Fruit fly (Drosophila melanogaster) whole organism, embryonic: ENCODE data around the gene CG15365.

Experiments used
- ATbp ChIP-seq: fragments of 200-800 bp; sonication (Bioruptor generic); optimal IDR thresholded peaks from 2 replicates; lab custom pipeline; 2017; ENCODE audit warnings: missing biosample characterization, mild to moderate bottlenecking, missing genetic modification characterization, missing genetic modification reagents
- Aef1 ChIP-seq: fragments of 200-800 bp; sonication (Bioruptor generic); IDR thresholded peaks from 3 replicates; pipeline ENCODE4 v1.3.6; 2022; ENCODE audit warnings: missing biosample characterization, missing genetic modification characterization
- Antp ChIP-seq: fragments of 200-800 bp; sonication (Bioruptor generic); optimal IDR thresholded peaks from 3 replicates; lab custom pipeline; 2016; ENCODE audit warnings: missing biosample characterization, missing genetic modification characterization
- Blimp-1 ChIP-seq: fragments of 200-800 bp; sonication (Bioruptor generic); optimal IDR thresholded peaks from 3 replicates; lab custom pipeline; 2018; ENCODE audit warnings: missing biosample characterization, missing genetic modification characterization, mild to moderate bottlenecking, moderate library complexity, missing genetic modification reagents
- CG1024 ChIP-seq: fragments of 200-800 bp; sonication (Bioruptor generic); IDR thresholded peaks from 2 replicates; pipeline ENCODE4 v1.3.6; 2022; ENCODE audit warnings: missing biosample characterization, missing genetic modification characterization
- CG11085 ChIP-seq: fragments of 200-800 bp; sonication (Bioruptor generic); IDR thresholded peaks from 2 replicates; pipeline ENCODE4 v1.3.6; 2022; ENCODE audit warnings: missing biosample characterization, missing genetic modification characterization
- CG11696 ChIP-seq: fragments of 200-800 bp; sonication (Bioruptor generic); IDR thresholded peaks from 2 replicates; pipeline ENCODE4 v1.3.6; 2022; ENCODE audit warnings: missing biosample characterization, missing genetic modification characterization
- CG11723 ChIP-seq: fragments of 200-800 bp; sonication (Bioruptor generic); optimal IDR thresholded peaks from 2 replicates; lab custom pipeline; 2017; ENCODE audit warnings: missing biosample characterization, mild to moderate bottlenecking, missing genetic modification characterization
- CG12659 ChIP-seq: fragments of 200-800 bp; sonication (Bioruptor generic); optimal IDR thresholded peaks from 3 replicates; lab custom pipeline; 2017; ENCODE audit warnings: mild to moderate bottlenecking, missing biosample characterization, missing genetic modification reagents, missing genetic modification characterization
- CG30020 ChIP-seq: fragments of 200-800 bp; optimal IDR thresholded peaks from 2 replicates; lab custom pipeline; 2019; ENCODE audit warnings: missing biosample characterization, mild to moderate bottlenecking, missing genetic modification characterization, moderate library complexity
- CG4730 ChIP-seq: fragments of 200-800 bp; sonication (Bioruptor generic); IDR thresholded peaks from 2 replicates; pipeline ENCODE4 v1.3.6; 2022; ENCODE audit warnings: missing biosample characterization, missing genetic modification characterization
- CG4820 ChIP-seq: fragments of 200-800 bp; sonication (Bioruptor generic); optimal IDR thresholded peaks from 3 replicates; lab custom pipeline; 2016; ENCODE audit warnings: missing biosample characterization, missing genetic modification characterization
- CG7839 ChIP-seq: fragments of 200-800 bp; sonication (Bioruptor generic); optimal IDR thresholded peaks from 3 replicates; lab custom pipeline; 2018; ENCODE audit warnings: missing biosample characterization, mild to moderate bottlenecking, missing genetic modification characterization, moderate library complexity
- CG9817 ChIP-seq: fragments of 200-800 bp; sonication (Bioruptor generic); optimal IDR thresholded peaks from 2 replicates; lab custom pipeline; 2018; ENCODE audit warnings: missing biosample characterization, mild to moderate bottlenecking, missing genetic modification characterization, moderate library complexity
- CTCF ChIP-seq: fragments of 200-800 bp; sonication (Bioruptor generic); optimal IDR thresholded peaks from 2 replicates; lab custom pipeline; 2017; ENCODE audit warnings: missing biosample characterization, mild to moderate bottlenecking, missing genetic modification characterization, moderate library complexity
- Chrac-16 ChIP-seq: fragments of 200-800 bp; sonication (Bioruptor generic); optimal IDR thresholded peaks from 3 replicates; lab custom pipeline; 2016; ENCODE audit warnings: missing biosample characterization, missing genetic modification characterization
- Dad ChIP-seq: fragments of 200-800 bp; sonication (Bioruptor generic); optimal IDR thresholded peaks from 3 replicates; lab custom pipeline; 2016; ENCODE audit warnings: missing biosample characterization, missing genetic modification characterization
- Drgx ChIP-seq: fragments of 200-800 bp; sonication (Bioruptor generic); IDR thresholded peaks from 2 replicates; pipeline ENCODE4 v1.3.6; 2022; ENCODE audit warnings: missing biosample characterization, missing genetic modification characterization
- Ets65A ChIP-seq: fragments of 200-800 bp; sonication (Bioruptor generic); peaks from one replicate; lab custom pipeline; 2016; ENCODE audit warnings: missing biosample characterization, missing genetic modification characterization
- Mes4 ChIP-seq: fragments of 200-800 bp; sonication (Bioruptor generic); optimal IDR thresholded peaks from 2 replicates; lab custom pipeline; 2016; ENCODE audit warnings: missing biosample characterization, missing genetic modification characterization
- Mrtf ChIP-seq: fragments of 200-800 bp; sonication (Bioruptor generic); IDR thresholded peaks from 3 replicates; pipeline ENCODE4 v1.3.6; 2022; ENCODE audit warnings: missing biosample characterization, missing genetic modification characterization
- Oli ChIP-seq: fragments of 200-800 bp; sonication (Bioruptor generic); optimal IDR thresholded peaks from 2 replicates; lab custom pipeline; 2018; ENCODE audit warnings: missing biosample characterization, mild to moderate bottlenecking, missing genetic modification characterization, moderate library complexity
- Sox102F ChIP-seq: fragments of 200-800 bp; sonication (Bioruptor generic); optimal IDR thresholded peaks from 2 replicates; lab custom pipeline; 2018; ENCODE audit warnings: missing biosample characterization, mild to moderate bottlenecking, missing genetic modification characterization, moderate library complexity
- Ssrp ChIP-seq: fragments of 200-800 bp; sonication (Bioruptor generic); optimal IDR thresholded peaks from 2 replicates; lab custom pipeline; 2018; ENCODE audit warnings: missing biosample characterization, mild to moderate bottlenecking, missing genetic modification characterization, moderate library complexity
- Stat92E ChIP-seq, 3 experiments: fragments of >200 bp in 2 of 3; fragments of 200-800 bp in 1 of 3; sonication (Bioruptor generic) in 1 of 3; optimal IDR thresholded peaks; 2 replicates each; lab custom pipeline; 2017 to 2019; ENCODE audit warnings: missing biosample characterization in 3 of 3, missing genetic modification characterization in 3 of 3, mild to moderate bottlenecking in 1 of 3, moderate library complexity in 1 of 3
- Usf ChIP-seq: fragments of 200-800 bp; sonication (Bioruptor generic); optimal IDR thresholded peaks from 2 replicates; lab custom pipeline; 2017; ENCODE audit warnings: missing genotype, missing biosample characterization, missing genetic modification characterization
- Xrp1 ChIP-seq: fragments of 200-800 bp; sonication (Bioruptor generic); IDR thresholded peaks from 2 replicates; pipeline ENCODE4 v1.3.6; 2022; ENCODE audit warnings: missing biosample characterization, missing genetic modification characterization
- ap ChIP-seq: fragments of 200-800 bp; sonication (Bioruptor generic); IDR thresholded peaks from 2 replicates; pipeline ENCODE4 v1.3.6; 2022; ENCODE audit warnings: missing biosample characterization, missing genetic modification characterization
- bab2 ChIP-seq: fragments of 200-800 bp; sonication (Bioruptor generic); optimal IDR thresholded peaks from 2 replicates; lab custom pipeline; 2016; ENCODE audit warnings: missing biosample characterization, missing genetic modification characterization
- bsh ChIP-seq, 2 experiments: fragments of 200-800 bp; sonication (Bioruptor generic); optimal IDR thresholded peaks; 2 replicates each; lab custom pipeline; 2017 to 2018; ENCODE audit warnings: mild to moderate bottlenecking in 2 of 2, missing biosample characterization in 2 of 2, missing genetic modification characterization in 2 of 2, moderate library complexity in 1 of 2
- ci ChIP-seq: fragments of 200-800 bp; sonication (Bioruptor generic); IDR thresholded peaks from 3 replicates; pipeline ENCODE4 v1.3.6; 2022; ENCODE audit warnings: missing biosample characterization, missing genetic modification characterization
- da ChIP-seq: fragments of 200-800 bp; sonication (Bioruptor generic); optimal IDR thresholded peaks from 2 replicates; lab custom pipeline; 2016; ENCODE audit warnings: missing biosample characterization, missing genetic modification characterization
- dimm ChIP-seq: fragments of 200-800 bp; sonication (Bioruptor generic); IDR thresholded peaks from 2 replicates; pipeline ENCODE4 v1.3.6; 2022; ENCODE audit warnings: missing biosample characterization, missing genetic modification characterization
- dmrt11E ChIP-seq: fragments of 200-800 bp; sonication (Bioruptor generic); optimal IDR thresholded peaks from 3 replicates; lab custom pipeline; 2018; ENCODE audit warnings: missing biosample characterization, mild to moderate bottlenecking, missing genetic modification characterization, moderate library complexity
- dmrt99B ChIP-seq: fragments of 200-800 bp; sonication (Bioruptor generic); optimal IDR thresholded peaks from 2 replicates; lab custom pipeline; 2018; ENCODE audit warnings: missing biosample characterization, mild to moderate bottlenecking, missing genetic modification characterization, moderate library complexity
- esg ChIP-seq: fragments of 200-800 bp; sonication (Bioruptor generic); conservative IDR thresholded peaks from 2 replicates; pipeline ENCODE4 v1.3.6; 2022; ENCODE audit warnings: missing biosample characterization, missing genetic modification characterization
- eyg ChIP-seq: fragments of 200-800 bp; sonication (Bioruptor generic); optimal IDR thresholded peaks from 3 replicates; lab custom pipeline; 2016; ENCODE audit warnings: missing biosample characterization, missing genetic modification characterization
- fd96Cb ChIP-seq: fragments of 200-800 bp; sonication (Bioruptor generic); optimal IDR thresholded peaks from 2 replicates; lab custom pipeline; 2018; ENCODE audit warnings: missing biosample characterization, mild to moderate bottlenecking, missing genetic modification characterization, moderate library complexity
- fru ChIP-seq: fragments of >200 bp; optimal IDR thresholded peaks from 2 replicates; lab custom pipeline; 2017
- gem ChIP-seq: fragments of 200-800 bp; sonication (Bioruptor generic); optimal IDR thresholded peaks from 2 replicates; lab custom pipeline; 2019; ENCODE audit warnings: missing biosample characterization, mild to moderate bottlenecking, missing genetic modification characterization, moderate library complexity
- gt ChIP-seq: fragments of 200-800 bp; sonication (Bioruptor generic); IDR thresholded peaks from 2 replicates; pipeline ENCODE4 v1.3.6; 2022; ENCODE audit warnings: missing biosample characterization, missing genetic modification characterization
- ken ChIP-seq: fragments of 200-800 bp; sonication (Bioruptor generic); IDR thresholded peaks from 3 replicates; pipeline ENCODE4 v1.3.6; 2022; ENCODE audit warnings: missing biosample characterization, missing genetic modification characterization
- knrl ChIP-seq: fragments of 200-800 bp; sonication (Bioruptor generic); IDR thresholded peaks from 3 replicates; pipeline ENCODE4 v1.3.6; 2022; ENCODE audit warnings: missing biosample characterization, missing genetic modification characterization; ENCODE audit not compliant: partially characterized antibody
- phol ChIP-seq: fragments of 200-800 bp; sonication (Bioruptor generic); optimal IDR thresholded peaks from 3 replicates; lab custom pipeline; 2018; ENCODE audit warnings: missing biosample characterization, mild to moderate bottlenecking, missing genetic modification characterization, moderate library complexity
- ranshi ChIP-seq: fragments of 200-800 bp; sonication (Bioruptor generic); IDR thresholded peaks from 2 replicates; pipeline ENCODE4 v1.3.6; 2022; ENCODE audit warnings: missing biosample characterization, missing genetic modification characterization
- row ChIP-seq: fragments of 200-800 bp; sonication (Bioruptor generic); IDR thresholded peaks from 3 replicates; pipeline ENCODE4 v1.3.6; 2022; ENCODE audit warnings: missing biosample characterization, missing genetic modification characterization
- sob ChIP-seq: fragments of 200-800 bp; sonication (Bioruptor generic); IDR thresholded peaks from 2 replicates; pipeline ENCODE4 v1.3.6; 2022; ENCODE audit warnings: missing biosample characterization, missing genetic modification characterization
- tgo ChIP-seq: fragments of 200-800 bp; sonication (Bioruptor generic); IDR thresholded peaks from 3 replicates; pipeline ENCODE4 v1.3.6; 2022; ENCODE audit warnings: missing biosample characterization, missing genetic modification characterization
- ttk ChIP-seq: fragments of 200-800 bp; sonication (Bioruptor generic); IDR thresholded peaks from 2 replicates; pipeline ENCODE4 v2.1.2; 2022; ENCODE audit warnings: missing biosample characterization, missing genetic modification characterization
- tup ChIP-seq: fragments of 200-800 bp; sonication (Bioruptor generic); optimal IDR thresholded peaks from 2 replicates; lab custom pipeline; 2016; ENCODE audit warnings: missing biosample characterization, mild to moderate bottlenecking, missing genetic modification characterization, moderate library complexity
- wor ChIP-seq: fragments of 200-800 bp; sonication (Bioruptor generic); IDR thresholded peaks from 2 replicates; pipeline ENCODE4 v1.3.6; 2022; ENCODE audit warnings: missing biosample characterization, missing genetic modification characterization
- zfh1 ChIP-seq: fragments of 200-800 bp; sonication (Bioruptor generic); IDR thresholded peaks from 3 replicates; pipeline ENCODE4 v1.3.6; 2022; ENCODE audit warnings: missing biosample characterization, missing genetic modification characterization

Gene CG15365

dm6 chrX:9046986-9047385 lies 20.8 kb downstream of the CG15365 start (continued):
- TF ChIP-seq CG11723 (GFP tag; lab: Kevin White, UChicago): no peak
- TF ChIP-seq sob (GFP tag; lab: Robert Waterston, UW): 0 out of 2 replicates have a peak, but pooled peaks have one; percentile 6
- peak; percentile 45 for TF ChIP-seq CG7839 (tag; lab: Kevin White, UChicago)
- peak; percentile 51; the same call in 1 of the 3 replicates for TF ChIP-seq Mrtf (GFP tag; lab: Robert Waterston, UW)
- peak; percentile 28 for TF ChIP-seq phol (tag; lab: Kevin White, UChicago)
- TF ChIP-seq Stat92E (GFP tag; optimal IDR thresholded peaks at IDR 0.05; lab: Kevin White, UChicago): no peak
- peak; percentile 42; the same call in 2 of the 3 replicates for TF ChIP-seq tgo (GFP tag; lab: Robert Waterston, UW)
- no peak for TF ChIP-seq CG11085 (GFP tag; lab: Robert Waterston, UW)
- no peak for TF ChIP-seq CG30020
- peak; percentile 51; the same call in 2 of the 3 replicates for TF ChIP-seq ken
- peak; percentile 3 for TF ChIP-seq dmrt11E
- TF ChIP-seq Usf (GFP tag; lab: Kevin White, UChicago): no peak
- peak; percentile 60; the same call in 1 of the 3 replicates for TF ChIP-seq zfh1 (GFP tag; lab: Robert Waterston, UW)
- no peak for TF ChIP-seq dimm (GFP tag; lab: Robert Waterston, UW)
- TF ChIP-seq CG9817 (tag; lab: Kevin White, UChicago): peak; percentile 19
- TF ChIP-seq Oli (tag; lab: Kevin White, UChicago): peak; percentile 41
- TF ChIP-seq Antp (GFP tag; lab: Kevin White, UChicago): peak; percentile 31
- TF ChIP-seq wor (GFP tag; lab: Robert Waterston, UW): peak; percentile 27; the same call in 1 of the 2 replicates
- TF ChIP-seq Ets65A: peak; percentile 65
- TF ChIP-seq CTCF (GFP tag; lab: Kevin White, UChicago): no peak
- no peak for TF ChIP-seq Dad (GFP tag; lab: Kevin White, UChicago)
- TF ChIP-seq eyg (GFP tag; lab: Kevin White, UChicago): no peak
- no peak for TF ChIP-seq da (GFP tag; lab: Kevin White, UChicago)
- TF ChIP-seq Blimp-1 (GFP tag; lab: Kevin White, UChicago): peak; percentile 1
- peak; percentile 35 for TF ChIP-seq ttk
- no peak for TF ChIP-seq CG1024
- no peak for TF ChIP-seq knrl
- peak; percentile 13; the same call in 1 of the 2 replicates for TF ChIP-seq gt
- TF ChIP-seq CG11696 (GFP tag; lab: Robert Waterston, UW): 0 out of 2 replicates have a peak, but pooled peaks have one; percentile 22
- TF ChIP-seq CG4730 (GFP tag; lab: Robert Waterston, UW): peak; percentile 57
- peak; percentile 15 for TF ChIP-seq Chrac-16 (GFP tag; lab: Kevin White, UChicago)
- peak; percentile 10 for TF ChIP-seq fd96Cb (tag; lab: Kevin White, UChicago)
- peak; percentile 3 for TF ChIP-seq bab2 (GFP tag; lab: Kevin White, UChicago)
- TF ChIP-seq Ssrp: peak; percentile 8
- TF ChIP-seq Drgx: peak; percentile 84
- TF ChIP-seq bsh (GFP tag; optimal IDR thresholded peaks at IDR 0.05; lab: Kevin White, UChicago): peak in 1 of 2 experiments; percentile 49
- peak; percentile 45 for TF ChIP-seq dmrt99B
- no peak for TF ChIP-seq CG12659 (GFP tag; lab: Kevin White, UChicago)
- peak; percentile 66 for TF ChIP-seq esg (GFP tag; lab: Robert Waterston, UW)
- no peak for TF ChIP-seq fru (lab: Kevin White, UChicago)
- peak; percentile 40 for TF ChIP-seq Sox102F (GFP tag; lab: Kevin White, UChicago)
- peak; percentile 57; the same call in 1 of the 2 replicates for TF ChIP-seq ap
- TF ChIP-seq gem (tag; lab: Kevin White, UChicago): peak; percentile 41
- no peak for TF ChIP-seq tup (GFP tag; lab: Kevin White, UChicago)
- TF ChIP-seq Aef1 (GFP tag; lab: Robert Waterston, UW): peak; percentile 21; the same call in 1 of the 3 replicates
- peak; percentile 33 for TF ChIP-seq ATbp (GFP tag; lab: Kevin White, UChicago)
- peak; percentile 31; the same call in 1 of the 2 replicates for TF ChIP-seq ranshi
- TF ChIP-seq CG4820 (GFP tag; lab: Kevin White, UChicago): peak; percentile 16
- TF ChIP-seq Mes4: no peak
- peak; percentile 64 for TF ChIP-seq Xrp1 (GFP tag; lab: Robert Waterston, UW)
- TF ChIP-seq row: peak; percentile 56; the same call in 2 of the 3 replicates
- TF ChIP-seq ci: peak; percentile 81
